Fruit fly (Drosophila melanogaster) whole organism, embryonic: Measurements from ENCODE around the gene CG15641.

Experiments used
- CG10147 ChIP-seq: fragments of 200-800 bp; sonication (Bioruptor generic); optimal IDR thresholded peaks from 2 replicates; lab custom pipeline; 2019; ENCODE audit warnings: missing biosample characterization, mild to moderate bottlenecking, missing genetic modification characterization, moderate library complexity
- CG4328 ChIP-seq: fragments of 200-800 bp; sonication (Bioruptor generic); optimal IDR thresholded peaks from 3 replicates; lab custom pipeline; 2017; ENCODE audit warnings: missing biosample characterization, missing genetic modification reagents, missing genetic modification characterization
- CG6272 ChIP-seq: fragments of 200-800 bp; sonication (Bioruptor generic); IDR thresholded peaks from 2 replicates; pipeline ENCODE4 v1.3.6; 2022; ENCODE audit warnings: missing biosample characterization, missing genetic modification characterization
- CG8089 ChIP-seq: fragments of 200-800 bp; sonication (Bioruptor generic); optimal IDR thresholded peaks from 3 replicates; lab custom pipeline; 2016; ENCODE audit warnings: missing biosample characterization, missing genetic modification characterization
- CG9215 ChIP-seq: fragments of 200-800 bp; sonication (Bioruptor generic); IDR thresholded peaks from 2 replicates; pipeline ENCODE4 v1.3.6; 2022; ENCODE audit warnings: missing biosample characterization, missing genetic modification characterization
- D ChIP-seq, 2 experiments: fragments of 200-800 bp in 1 of 2; fragments of >200 bp in 1 of 2; sonication (Bioruptor generic) in 1 of 2; optimal IDR thresholded peaks; 2 replicates in 1 of 2; 3 replicates in 1 of 2; lab custom pipeline; 2017; ENCODE audit warnings: mild to moderate bottlenecking in 1 of 2, missing biosample characterization in 1 of 2, missing genetic modification characterization in 1 of 2, missing genetic modification reagents in 1 of 2
- HLH54F ChIP-seq: fragments of 200-800 bp; sonication (Bioruptor generic); optimal IDR thresholded peaks from 3 replicates; lab custom pipeline; 2016; ENCODE audit warnings: missing biosample characterization, missing genetic modification characterization
- MESR4 ChIP-seq: fragments of 200-800 bp; sonication (Bioruptor generic); optimal IDR thresholded peaks from 2 replicates; lab custom pipeline; 2018; ENCODE audit warnings: missing biosample characterization, mild to moderate bottlenecking, missing genetic modification characterization, moderate library complexity
- Ravus ChIP-seq: fragments of 200-800 bp; sonication (Bioruptor generic); IDR thresholded peaks from 2 replicates; pipeline ENCODE4 v1.3.6; 2022; ENCODE audit warnings: missing biosample characterization, missing genetic modification characterization
- Sox102F ChIP-seq: fragments of 200-800 bp; sonication (Bioruptor generic); optimal IDR thresholded peaks from 2 replicates; lab custom pipeline; 2018; ENCODE audit warnings: missing biosample characterization, mild to moderate bottlenecking, missing genetic modification characterization, moderate library complexity
- croc ChIP-seq: fragments of 200-800 bp; sonication (Bioruptor generic); conservative IDR thresholded peaks from 3 replicates; pipeline ENCODE4 v1.3.6; 2022; ENCODE audit warnings: missing biosample characterization, missing genetic modification characterization
- hb ChIP-seq: fragments of 200-800 bp; sonication (Bioruptor generic); IDR thresholded peaks from 3 replicates; pipeline ENCODE4 v1.3.6; 2022; ENCODE audit warnings: missing biosample characterization, missing genetic modification characterization; ENCODE audit not compliant: partially characterized antibody

DNA sequence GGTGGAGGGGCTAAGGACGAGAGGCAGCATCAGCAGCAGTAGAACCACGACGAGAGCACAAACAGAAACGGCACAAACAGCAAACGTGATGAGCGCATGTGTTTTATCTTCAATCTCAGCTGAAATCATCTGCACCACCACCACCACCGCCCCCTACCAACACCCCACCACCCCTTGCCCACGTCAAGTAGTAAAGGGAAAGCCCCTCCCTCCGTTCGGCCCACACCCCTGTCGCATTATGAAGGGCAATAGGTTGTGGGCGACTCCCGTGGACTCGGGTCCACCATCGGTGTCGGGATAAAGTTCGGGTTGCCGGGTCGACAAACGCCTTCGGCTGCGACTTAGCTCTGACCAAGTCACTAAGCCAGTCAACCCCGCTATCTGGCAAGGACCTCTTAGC, 24.2 kb upstream of the CG15641 start:
- TF ChIP-seq CG9215 (GFP tag; lab: Robert Waterston, UW) (no peak), HLH54F (GFP tag; lab: Kevin White, UChicago) (no peak), CG8089 (GFP tag; lab: Kevin White, UChicago) (no peak), CG4328 (GFP tag; lab: Kevin White, UChicago) (no peak), CG6272 (GFP tag; lab: Robert Waterston, UW) (no peak), D (optimal IDR thresholded peaks at IDR 0.05; lab: Kevin White, UChicago) (no peak), D (GFP tag; optimal IDR thresholded peaks at IDR 0.05; lab: Kevin White, UChicago) (no peak), croc (GFP tag; lab: Robert Waterston, UW) (no peak), CG10147 (no peak), Sox102F (GFP tag; lab: Kevin White, UChicago) (no peak), hb (GFP tag; lab: Robert Waterston, UW) (no peak), Ravus (GFP tag; lab: Robert Waterston, UW) (no peak), MESR4 (GFP tag; lab: Kevin White, UChicago) (no peak)
